Fruit fly (Drosophila melanogaster) whole organism, embryonic: ENCODE measurements around the gene CG18586.

ENCODE experiments used
- Awh ChIP-seq: fragments of 200-800 bp; sonication (Bioruptor generic); IDR thresholded peaks from 2 replicates; pipeline ENCODE4, ENCODE4 v1.3.6; 2022; ENCODE audit warnings: missing biosample characterization, missing genetic modification characterization
- CG10366 ChIP-seq: fragments of 200-800 bp; sonication (Bioruptor generic); IDR thresholded peaks from 2 replicates; pipeline ENCODE4 v1.3.6; 2022; ENCODE audit warnings: missing biosample characterization, missing genetic modification characterization
- CG13287 ChIP-seq: fragments of 200-800 bp; sonication (Bioruptor generic); IDR thresholded peaks from 2 replicates; pipeline ENCODE4 v1.3.6; 2022; ENCODE audit warnings: missing biosample characterization, missing genetic modification characterization; ENCODE audit not compliant: partially characterized antibody
- CG13775 ChIP-seq: fragments of 200-800 bp; sonication (Bioruptor generic); optimal IDR thresholded peaks from 3 replicates; lab custom pipeline; 2017; ENCODE audit warnings: missing biosample characterization, mild to moderate bottlenecking, missing genetic modification characterization
- CG14860 ChIP-seq: fragments of 200-800 bp; sonication (Bioruptor generic); IDR thresholded peaks from 3 replicates; pipeline ENCODE4 v1.3.6; 2022; ENCODE audit warnings: missing biosample characterization, missing genetic modification characterization; ENCODE audit not compliant: partially characterized antibody
- CG15696 ChIP-seq: fragments of 200-800 bp; sonication (Bioruptor generic); optimal IDR thresholded peaks from 2 replicates; lab custom pipeline; 2019; ENCODE audit warnings: missing biosample characterization, mild to moderate bottlenecking, missing genetic modification characterization, moderate library complexity
- CG1602 ChIP-seq: fragments of 200-800 bp; sonication (Bioruptor generic); optimal IDR thresholded peaks from 3 replicates; lab custom pipeline; 2016; ENCODE audit warnings: missing biosample characterization, missing genetic modification characterization
- CG17328 ChIP-seq: fragments of 200-800 bp; sonication (Bioruptor generic); IDR thresholded peaks from 2 replicates; pipeline ENCODE4 v1.3.6; 2022; ENCODE audit warnings: missing biosample characterization, missing genetic modification characterization
- CG17385 ChIP-seq: fragments of 200-800 bp; sonication (Bioruptor generic); optimal IDR thresholded peaks from 3 replicates; lab custom pipeline; 2018; ENCODE audit warnings: missing biosample characterization, mild to moderate bottlenecking, missing genetic modification characterization
- CG17829 ChIP-seq: fragments of 200-800 bp; optimal IDR thresholded peaks from 2 replicates; lab custom pipeline; 2019; ENCODE audit warnings: missing biosample characterization, mild to moderate bottlenecking, missing genetic modification characterization, moderate library complexity
- CG18011 ChIP-seq: fragments of 200-800 bp; sonication (Bioruptor generic); optimal IDR thresholded peaks from 2 replicates; lab custom pipeline; 2017; ENCODE audit warnings: missing biosample characterization, missing genetic modification characterization, mild to moderate bottlenecking, moderate library complexity, missing genotype
- CG2678 ChIP-seq: fragments of 200-800 bp; sonication (Bioruptor generic); optimal IDR thresholded peaks from 3 replicates; lab custom pipeline; 2019; ENCODE audit warnings: missing biosample characterization, mild to moderate bottlenecking, missing genetic modification characterization, moderate library complexity
- CG3065 ChIP-seq: fragments of 200-800 bp; sonication (Bioruptor generic); optimal IDR thresholded peaks from 2 replicates; lab custom pipeline; 2016; ENCODE audit warnings: missing biosample characterization, missing genetic modification characterization
- CG31365 ChIP-seq: fragments of 200-800 bp; sonication (Bioruptor generic); optimal IDR thresholded peaks from 2 replicates; lab custom pipeline; 2018; ENCODE audit warnings: missing biosample characterization, mild to moderate bottlenecking, missing genetic modification characterization
- CG3838 ChIP-seq: fragments of 200-800 bp; sonication (Bioruptor generic); optimal IDR thresholded peaks from 3 replicates; lab custom pipeline; 2016; ENCODE audit warnings: missing biosample characterization, missing genetic modification characterization
- CG4854 ChIP-seq: fragments of 200-800 bp; sonication (Bioruptor generic); optimal IDR thresholded peaks from 2 replicates; lab custom pipeline; 2016; ENCODE audit warnings: missing biosample characterization, missing genetic modification characterization, inconsistent platforms
- CG6813 ChIP-seq: fragments of 200-800 bp; sonication (Bioruptor generic); optimal IDR thresholded peaks from 2 replicates; lab custom pipeline; 2017; ENCODE audit warnings: missing biosample characterization, missing genetic modification characterization, mild to moderate bottlenecking, moderate library complexity, missing genetic modification reagents
- CG7839 ChIP-seq: fragments of 200-800 bp; sonication (Bioruptor generic); optimal IDR thresholded peaks from 3 replicates; lab custom pipeline; 2018; ENCODE audit warnings: missing biosample characterization, mild to moderate bottlenecking, missing genetic modification characterization, moderate library complexity
- CG7928 ChIP-seq: fragments of 200-800 bp; sonication (Bioruptor generic); optimal IDR thresholded peaks from 2 replicates; lab custom pipeline; 2017; ENCODE audit warnings: missing biosample characterization, mild to moderate bottlenecking, missing genetic modification characterization
- CHES-1-like ChIP-seq: fragments of 200-800 bp; sonication (Bioruptor generic); optimal IDR thresholded peaks from 2 replicates; lab custom pipeline; 2016; ENCODE audit warnings: missing biosample characterization, missing genetic modification characterization
- Deaf1 ChIP-seq: fragments of 200-800 bp; optimal IDR thresholded peaks from 3 replicates; lab custom pipeline; 2019; ENCODE audit warnings: missing biosample characterization, mild to moderate bottlenecking, missing genetic modification characterization, moderate library complexity
- Dek ChIP-seq: fragments of 200-800 bp; sonication (Bioruptor generic); optimal IDR thresholded peaks from 3 replicates; lab custom pipeline; 2019; ENCODE audit warnings: missing biosample characterization, mild to moderate bottlenecking, missing genetic modification characterization, moderate library complexity
- Eip74EF ChIP-seq, 2 experiments: fragments of 200-800 bp in 1 of 2; fragments of >200 bp in 1 of 2; sonication (Bioruptor generic) in 1 of 2; optimal IDR thresholded peaks; 2 replicates each; lab custom pipeline; 2017 to 2019; ENCODE audit warnings: missing biosample characterization in 2 of 2, missing genetic modification characterization in 2 of 2, mild to moderate bottlenecking in 1 of 2, moderate library complexity in 1 of 2
- Elba2 ChIP-seq: fragments of 200-800 bp; sonication (Bioruptor generic); optimal IDR thresholded peaks from 3 replicates; lab custom pipeline; 2016; ENCODE audit warnings: missing biosample characterization, missing genetic modification characterization
- Max ChIP-seq: fragments of 200-800 bp; sonication (Bioruptor generic); optimal IDR thresholded peaks from 2 replicates; lab custom pipeline; 2016; ENCODE audit warnings: missing biosample characterization, mild to moderate bottlenecking, missing genetic modification characterization
- Mrtf ChIP-seq: fragments of 200-800 bp; sonication (Bioruptor generic); IDR thresholded peaks from 3 replicates; pipeline ENCODE4 v1.3.6; 2022; ENCODE audit warnings: missing biosample characterization, missing genetic modification characterization
- Oaz ChIP-seq: fragments of 200-800 bp; sonication (Bioruptor generic); IDR thresholded peaks from 2 replicates; pipeline ENCODE4 v1.3.6; 2022; ENCODE audit warnings: missing biosample characterization, missing genetic modification characterization
- Scr ChIP-seq: fragments of 200-800 bp; sonication (Bioruptor generic); IDR thresholded peaks from 2 replicates; pipeline ENCODE4 v1.3.6; 2022; ENCODE audit warnings: missing biosample characterization, missing genetic modification characterization; ENCODE audit not compliant: partially characterized antibody
- Taf1 ChIP-seq: fragments of 200-800 bp; sonication (Bioruptor generic); IDR thresholded peaks from 2 replicates; pipeline ENCODE4 v1.3.6; 2022; ENCODE audit warnings: missing biosample characterization, missing genetic modification characterization
- abd-A ChIP-seq: fragments of 200-800 bp; sonication (Bioruptor generic); optimal IDR thresholded peaks from 3 replicates; lab custom pipeline; 2019; ENCODE audit warnings: missing biosample characterization, mild to moderate bottlenecking, missing genetic modification characterization, moderate library complexity
- ac ChIP-seq: fragments of 200-800 bp; sonication (Bioruptor generic); optimal IDR thresholded peaks from 3 replicates; lab custom pipeline; 2017; ENCODE audit warnings: missing biosample characterization, mild to moderate bottlenecking, missing genetic modification characterization
- bigmax ChIP-seq: fragments of 200-800 bp; sonication (Bioruptor generic); optimal IDR thresholded peaks from 2 replicates; lab custom pipeline; 2018; ENCODE audit warnings: missing biosample characterization, mild to moderate bottlenecking, missing genetic modification characterization
- bsh ChIP-seq, 2 experiments: fragments of 200-800 bp; sonication (Bioruptor generic); optimal IDR thresholded peaks; 2 replicates each; lab custom pipeline; 2017 to 2018; ENCODE audit warnings: mild to moderate bottlenecking in 2 of 2, missing biosample characterization in 2 of 2, missing genetic modification characterization in 2 of 2, moderate library complexity in 1 of 2
- cg ChIP-seq: fragments of 200-800 bp; sonication (Bioruptor generic); optimal IDR thresholded peaks from 3 replicates; lab custom pipeline; 2019; ENCODE audit warnings: missing biosample characterization, mild to moderate bottlenecking, missing genetic modification characterization, moderate library complexity
- chn ChIP-seq: fragments of 200-800 bp; sonication (Bioruptor generic); optimal IDR thresholded peaks from 2 replicates; lab custom pipeline; 2016; ENCODE audit warnings: missing biosample characterization, missing genetic modification characterization
- crol ChIP-seq: fragments of 200-800 bp; sonication (Bioruptor generic); IDR thresholded peaks from 2 replicates; pipeline ENCODE4 v1.3.6; 2022; ENCODE audit warnings: missing biosample characterization, missing genetic modification characterization
- da ChIP-seq: fragments of 200-800 bp; sonication (Bioruptor generic); optimal IDR thresholded peaks from 2 replicates; lab custom pipeline; 2016; ENCODE audit warnings: missing biosample characterization, missing genetic modification characterization
- dmrt11E ChIP-seq: fragments of 200-800 bp; sonication (Bioruptor generic); optimal IDR thresholded peaks from 3 replicates; lab custom pipeline; 2018; ENCODE audit warnings: missing biosample characterization, mild to moderate bottlenecking, missing genetic modification characterization, moderate library complexity
- dmrt99B ChIP-seq: fragments of 200-800 bp; sonication (Bioruptor generic); optimal IDR thresholded peaks from 2 replicates; lab custom pipeline; 2018; ENCODE audit warnings: missing biosample characterization, mild to moderate bottlenecking, missing genetic modification characterization, moderate library complexity
- gcm2 ChIP-seq: fragments of 200-800 bp; sonication (Bioruptor generic); optimal IDR thresholded peaks from 2 replicates; lab custom pipeline; 2016; ENCODE audit warnings: missing biosample characterization, missing genetic modification characterization
- her ChIP-seq: fragments of 200-800 bp; sonication (Bioruptor generic); optimal IDR thresholded peaks from 2 replicates; lab custom pipeline; 2016; ENCODE audit warnings: missing biosample characterization, missing genetic modification characterization
- ken ChIP-seq: fragments of 200-800 bp; sonication (Bioruptor generic); IDR thresholded peaks from 3 replicates; pipeline ENCODE4 v1.3.6; 2022; ENCODE audit warnings: missing biosample characterization, missing genetic modification characterization
- pita ChIP-seq: fragments of 200-800 bp; sonication (Bioruptor generic); optimal IDR thresholded peaks from 2 replicates; lab custom pipeline; 2017; ENCODE audit warnings: missing biosample characterization, mild to moderate bottlenecking, missing genetic modification characterization
- prd ChIP-seq, 3 experiments: fragments of >200 bp in 2 of 3; fragments of 200-800 bp in 1 of 3; sonication (Bioruptor generic) in 1 of 3; optimal IDR thresholded peaks in 2 of 3; IDR thresholded peaks in 1 of 3; 2 replicates in 2 of 3; 3 replicates in 1 of 3; pipeline versions ENCODE4 v1.3.6 to Lab custom; 2017 to 2022; ENCODE audit warnings: missing biosample characterization in 1 of 3, missing genetic modification characterization in 1 of 3
- psq ChIP-seq: fragments of 200-800 bp; sonication (Bioruptor generic); optimal IDR thresholded peaks from 2 replicates; lab custom pipeline; 2017; ENCODE audit warnings: missing biosample characterization, missing genetic modification characterization
- scrt ChIP-seq: fragments of 200-800 bp; sonication (Bioruptor generic); optimal IDR thresholded peaks from 2 replicates; lab custom pipeline; 2018; ENCODE audit warnings: missing biosample characterization, mild to moderate bottlenecking, missing genetic modification characterization, moderate library complexity
- ssp ChIP-seq: fragments of 200-800 bp; sonication (Bioruptor generic); IDR thresholded peaks from 2 replicates; pipeline ENCODE4 v1.3.6; 2022; ENCODE audit warnings: missing biosample characterization, missing genetic modification characterization
- tin ChIP-seq: fragments of 200-800 bp; sonication (Bioruptor generic); optimal IDR thresholded peaks from 3 replicates; lab custom pipeline; 2016; ENCODE audit warnings: missing biosample characterization, missing genetic modification characterization
- wor ChIP-seq: fragments of 200-800 bp; sonication (Bioruptor generic); IDR thresholded peaks from 2 replicates; pipeline ENCODE4 v1.3.6; 2022; ENCODE audit warnings: missing biosample characterization, missing genetic modification characterization
- zf30C ChIP-seq: fragments of 200-800 bp; sonication (Bioruptor generic); optimal IDR thresholded peaks from 3 replicates; lab custom pipeline; 2018; ENCODE audit warnings: missing biosample characterization, mild to moderate bottlenecking, missing genetic modification characterization

CG18586 gene

dm6 chr3L:5828684-5829083, 44.4 kb upstream of the CG18586 start (continued):
- TF ChIP-seq CG4854 (GFP tag; lab: Kevin White, UChicago) (no peak), Deaf1 (tag; lab: Kevin White, UChicago) (no peak), Elba2 (GFP tag; lab: Kevin White, UChicago) (no peak), Oaz (GFP tag; lab: Robert Waterston, UW) (no peak), crol (GFP tag; lab: Robert Waterston, UW) (no peak), scrt (no peak), Mrtf (GFP tag; lab: Robert Waterston, UW) (no peak), Taf1 (no peak), dmrt11E (tag; lab: Kevin White, UChicago) (no peak), bigmax (GFP tag; lab: Kevin White, UChicago) (no peak), cg (GFP tag; lab: Kevin White, UChicago) (no peak), Eip74EF (GFP tag; optimal IDR thresholded peaks at IDR 0.05; lab: Kevin White, UChicago) (no peak), chn (GFP tag; lab: Kevin White, UChicago) (no peak), her (GFP tag; lab: Kevin White, UChicago) (no peak), CG17385 (GFP tag; lab: Kevin White, UChicago) (peak; percentile 3), CG3838 (GFP tag; lab: Kevin White, UChicago) (no peak), ken (GFP tag; lab: Robert Waterston, UW) (no peak), pita (GFP tag; lab: Kevin White, UChicago) (no peak), Max (GFP tag; lab: Kevin White, UChicago) (no peak), CG13775 (GFP tag; lab: Kevin White, UChicago) (peak; percentile 3), CG13287 (no peak), CHES-1-like (GFP tag; lab: Kevin White, UChicago) (no peak), abd-A (tag; lab: Kevin White, UChicago) (no peak), tin (GFP tag; lab: Kevin White, UChicago) (no peak), da (GFP tag; lab: Kevin White, UChicago) (no peak), CG17829 (tag; lab: Kevin White, UChicago) (no peak), Scr (no peak), ssp (no peak), CG1602 (GFP tag; lab: Kevin White, UChicago) (no peak), wor (no peak), gcm2 (GFP tag; lab: Kevin White, UChicago) (no peak), CG6813 (GFP tag; lab: Kevin White, UChicago) (no peak), CG18011 (GFP tag; lab: Kevin White, UChicago) (no peak), zf30C (no peak), CG14860 (GFP tag; lab: Robert Waterston, UW) (no peak), prd (optimal IDR thresholded peaks at IDR 0.05; lab: Kevin White, UChicago) (no peak), prd (GFP tag; IDR thresholded peaks at IDR 0.05; lab: Robert Waterston, UW) (peak; percentile 34; the same call in 1 of the 3 replicates), CG15696 (tag; lab: Kevin White, UChicago) (no peak), bsh (GFP tag; optimal IDR thresholded peaks at IDR 0.05; lab: Kevin White, UChicago) (peak in 1 of 2 experiments; percentile 37), Awh (GFP tag; lab: Robert Waterston, UW) (no peak), CG17328 (GFP tag; lab: Robert Waterston, UW) (no peak), CG2678 (tag; lab: Kevin White, UChicago) (peak; percentile 63), CG31365 (tag; lab: Kevin White, UChicago) (no peak), CG7839 (tag; lab: Kevin White, UChicago) (peak; percentile 48), dmrt99B (tag; lab: Kevin White, UChicago) (peak; percentile 57), CG10366 (GFP tag; lab: Robert Waterston, UW) (no peak; the same call in 1 of the 2 replicates), ac (GFP tag; lab: Kevin White, UChicago) (no peak), CG7928 (no peak), psq (no peak), CG3065 (no peak), Dek (tag; lab: Kevin White, UChicago) (no peak)
